Worm (Caenorhabditis elegans) whole organism, L2 larva: ENCODE data around the gene math-13.

Experiments
- F13H6.1 ChIP-seq: sonication (generic microtip); optimal IDR thresholded peaks from 2 replicates; lab custom pipeline; 2016; ENCODE audit warnings: missing genetic modification characterization, missing compliant biosample characterization
- R02D3.7 ChIP-seq: fragments of 150-350 bp; optimal IDR thresholded peaks from 2 replicates; lab custom pipeline; 2014; ENCODE audit warnings: missing biosample characterization, missing genetic modification characterization
- alr-1 ChIP-seq: fragments of 150-350 bp; optimal IDR thresholded peaks from 2 replicates; lab custom pipeline; 2014; ENCODE audit warnings: missing biosample characterization, missing genetic modification characterization
- aly-2 ChIP-seq: fragments of 150-350 bp; optimal IDR thresholded peaks from 2 replicates; lab custom pipeline; 2014; ENCODE audit warnings: missing biosample characterization, missing genetic modification characterization
- ama-1 ChIP-seq: fragments of 150-350 bp; optimal IDR thresholded peaks from 2 replicates; lab custom pipeline; 2018; ENCODE audit warnings: inconsistent platforms
- ceh-82 ChIP-seq: fragments of 150-350 bp; optimal IDR thresholded peaks from 2 replicates; lab custom pipeline; 2014; ENCODE audit warnings: missing biosample characterization, missing genetic modification characterization
- crh-2 ChIP-seq: sonication (generic microtip); optimal IDR thresholded peaks from 2 replicates; lab custom pipeline; 2017; ENCODE audit warnings: missing biosample characterization, missing genetic modification characterization
- dmd-4 ChIP-seq: sonication (generic microtip); optimal IDR thresholded peaks from 2 replicates; lab custom pipeline; 2017; ENCODE audit warnings: missing biosample characterization, missing genetic modification characterization
- egl-27 ChIP-seq: sonication (generic microtip); optimal IDR thresholded peaks from 3 replicates; lab custom pipeline; 2017; ENCODE audit warnings: missing biosample characterization, missing genetic modification reagents, missing genetic modification characterization
- elt-1 ChIP-seq: fragments of 150-350 bp; optimal IDR thresholded peaks from 2 replicates; lab custom pipeline; 2014; ENCODE audit warnings: missing biosample characterization, missing genetic modification characterization
- elt-3 ChIP-seq: sonication (generic microtip); optimal IDR thresholded peaks from 2 replicates; lab custom pipeline; 2017; ENCODE audit warnings: missing biosample characterization, missing genetic modification characterization
- fos-1 ChIP-seq: fragments of 150-350 bp; optimal IDR thresholded peaks from 2 replicates; lab custom pipeline; 2014; ENCODE audit warnings: missing biosample characterization, missing genetic modification characterization
- gmeb-1 ChIP-seq: fragments of 150-350 bp; optimal IDR thresholded peaks from 2 replicates; lab custom pipeline; 2014; ENCODE audit warnings: missing biosample characterization, missing genetic modification characterization
- lin-11 ChIP-seq: fragments of 150-350 bp; sonication (generic microtip); optimal IDR thresholded peaks from 2 replicates; lab custom pipeline; 2014; ENCODE audit warnings: missing biosample characterization, missing genetic modification characterization, inconsistent platforms, mixed read lengths
- lin-13 ChIP-seq: fragments of 150-350 bp; optimal IDR thresholded peaks from 2 replicates; lab custom pipeline; 2014; ENCODE audit warnings: missing biosample characterization, missing genetic modification reagents, missing genetic modification characterization
- lin-39 ChIP-seq: fragments of 150-350 bp; optimal IDR thresholded peaks from 2 replicates; lab custom pipeline; 2014; ENCODE audit warnings: missing biosample characterization, missing genetic modification reagents, missing genetic modification characterization
- mab-5 ChIP-seq: fragments of 150-350 bp; optimal IDR thresholded peaks from 2 replicates; lab custom pipeline; 2014; ENCODE audit warnings: missing biosample characterization, missing genetic modification characterization
- mbf-1 ChIP-seq: sonication (generic microtip); optimal IDR thresholded peaks from 2 replicates; lab custom pipeline; 2017; ENCODE audit warnings: missing biosample characterization, missing genetic modification characterization
- mdl-1 ChIP-seq, 2 experiments: fragments of 150-350 bp in 1 of 2; sonication (generic microtip) in 1 of 2; optimal IDR thresholded peaks; 2 replicates each; lab custom pipeline; 2017; ENCODE audit warnings: missing biosample characterization in 2 of 2, missing genetic modification characterization in 2 of 2
- nhr-11 ChIP-seq: fragments of 150-350 bp; optimal IDR thresholded peaks from 2 replicates; lab custom pipeline; 2014; ENCODE audit warnings: missing biosample characterization, missing genetic modification characterization
- nhr-12 ChIP-seq: fragments of 150-350 bp; optimal IDR thresholded peaks from 2 replicates; lab custom pipeline; 2014; ENCODE audit warnings: missing biosample characterization, missing genetic modification characterization
- nhr-21 ChIP-seq: fragments of 150-350 bp; optimal IDR thresholded peaks from 2 replicates; lab custom pipeline; 2014; ENCODE audit warnings: missing biosample characterization, missing genetic modification characterization
- nhr-23 ChIP-seq: fragments of 150-350 bp; optimal IDR thresholded peaks from 2 replicates; lab custom pipeline; 2014; ENCODE audit warnings: missing biosample characterization, missing genetic modification reagents, missing genetic modification characterization
- nhr-237 ChIP-seq: fragments of 150-350 bp; optimal IDR thresholded peaks from 2 replicates; lab custom pipeline; 2014; ENCODE audit warnings: missing biosample characterization, missing genetic modification characterization
- nhr-77 ChIP-seq: fragments of 150-350 bp; optimal IDR thresholded peaks from 2 replicates; lab custom pipeline; 2014; ENCODE audit warnings: missing biosample characterization, missing genetic modification characterization
- peb-1 ChIP-seq: fragments of 150-350 bp; optimal IDR thresholded peaks from 2 replicates; lab custom pipeline; 2014; ENCODE audit warnings: missing biosample characterization, missing genetic modification characterization
- sem-4 ChIP-seq: fragments of 150-350 bp; optimal IDR thresholded peaks from 2 replicates; lab custom pipeline; 2014; ENCODE audit warnings: missing biosample characterization, missing genetic modification reagents, missing genetic modification characterization
- skn-1 ChIP-seq: sonication (generic microtip); optimal IDR thresholded peaks from 2 replicates; lab custom pipeline; 2017; ENCODE audit warnings: missing biosample characterization, missing genetic modification characterization
- sma-3 ChIP-seq: sonication (generic microtip); optimal IDR thresholded peaks from 2 replicates; lab custom pipeline; 2016; ENCODE audit warnings: missing genetic modification reagents, missing genetic modification characterization, missing compliant biosample characterization
- sma-9 ChIP-seq, 2 experiments: fragments of 150-350 bp in 1 of 2; sonication (generic microtip) in 1 of 2; optimal IDR thresholded peaks; 2 replicates each; lab custom pipeline; 2014 to 2016; ENCODE audit warnings: missing genetic modification characterization in 2 of 2, mild to moderate bottlenecking in 1 of 2, missing biosample characterization in 1 of 2, missing compliant biosample characterization in 1 of 2, missing genetic modification reagents in 1 of 2, moderate library complexity in 1 of 2
- snpc-4 ChIP-seq: fragments of 150-350 bp; optimal IDR thresholded peaks from 2 replicates; lab custom pipeline; 2014; ENCODE audit warnings: missing biosample characterization, missing genetic modification characterization
- unc-39 ChIP-seq: fragments of 150-350 bp; optimal IDR thresholded peaks from 2 replicates; lab custom pipeline; 2014; ENCODE audit warnings: missing biosample characterization, missing genetic modification characterization
- unc-55 ChIP-seq: fragments of 150-350 bp; sonication (generic microtip); optimal IDR thresholded peaks from 3 replicates; lab custom pipeline; 2014; ENCODE audit warnings: missing biosample characterization, missing genetic modification reagents, missing genetic modification characterization
- unc-62 ChIP-seq: fragments of 150-350 bp; optimal IDR thresholded peaks from 2 replicates; lab custom pipeline; 2014; ENCODE audit warnings: missing biosample characterization, missing genetic modification reagents, missing genetic modification characterization
- zag-1 ChIP-seq: fragments of 150-350 bp; optimal IDR thresholded peaks from 2 replicates; lab custom pipeline; 2014; ENCODE audit warnings: missing biosample characterization, missing genetic modification characterization
- ztf-1 ChIP-seq: fragments of 200-800 bp; sonication (Bioruptor generic); conservative IDR thresholded peaks from 2 replicates; pipeline ENCODE4 v1.3.6; 2022; ENCODE audit warnings: missing genetic modification characterization, missing compliant biosample characterization
- ztf-4 ChIP-seq: fragments of 150-350 bp; optimal IDR thresholded peaks from 2 replicates; lab custom pipeline; 2014; ENCODE audit warnings: missing biosample characterization, missing genetic modification characterization

Gene math-13

DNA sequence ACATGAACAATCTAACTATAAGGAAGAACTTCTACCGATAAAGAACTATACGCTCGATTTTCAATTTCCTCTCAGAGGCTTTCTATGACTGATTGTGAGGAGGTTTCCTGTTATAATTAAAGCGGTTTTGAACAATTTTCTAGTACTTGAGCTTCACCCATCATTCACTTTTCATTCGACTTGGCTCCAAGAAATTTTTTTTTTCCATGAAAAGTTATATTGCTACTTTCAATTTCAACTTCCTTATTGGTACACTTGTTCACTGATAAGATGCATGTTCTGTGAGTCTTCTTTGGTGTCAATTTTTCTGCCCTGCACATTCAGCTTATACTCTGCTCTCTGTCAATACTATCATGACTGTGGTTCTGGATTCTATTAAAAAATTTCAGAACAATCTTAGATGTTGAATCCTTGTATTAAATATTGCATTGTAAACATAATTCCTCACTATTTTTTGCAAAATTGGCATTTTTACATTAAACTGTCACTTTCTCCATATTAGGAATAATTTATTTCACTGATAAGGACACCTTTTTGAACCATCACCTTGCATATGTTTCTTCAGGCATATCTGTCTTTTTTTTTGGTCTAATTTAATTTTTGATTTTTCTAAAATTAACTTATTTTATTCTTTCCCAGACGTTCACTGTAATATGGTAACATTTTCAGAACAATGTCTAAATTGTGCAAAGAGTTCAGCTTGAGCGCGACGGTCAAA lies 4.7 kb upstream of the math-13 start, which contains the start of gene math-10:
Gene math-10 (plus strand): TSS at position 668 of the 718 bp plus-strand sequence.
- TF ChIP-seq mbf-1 (tag; lab: Kevin White, UChicago), result no peak
- TF ChIP-seq fos-1 (tag; lab: Kevin White, UChicago), result peak; percentile 24
- no peak for TF ChIP-seq sma-9 (GFP tag; optimal IDR thresholded peaks at IDR 0.05; lab: Kevin White, UChicago)
- no peak for TF ChIP-seq sma-9 (tag; optimal IDR thresholded peaks at IDR 0.05; lab: Kevin White, UChicago)
- TF ChIP-seq ztf-4 (tag; lab: Kevin White, UChicago), result no peak
- no peak for TF ChIP-seq unc-55 (GFP tag; lab: Kevin White, UChicago)
- no peak for TF ChIP-seq nhr-12 (tag; lab: Kevin White, UChicago)
- no peak for TF ChIP-seq nhr-21 (tag; lab: Kevin White, UChicago)
- no peak for TF ChIP-seq peb-1 (tag; lab: Kevin White, UChicago)
- no peak for TF ChIP-seq elt-1
- no peak for TF ChIP-seq elt-3 (tag; lab: Kevin White, UChicago)
- TF ChIP-seq unc-62 (GFP tag; lab: Kevin White, UChicago), result no peak
- TF ChIP-seq mdl-1 (tag; optimal IDR thresholded peaks at IDR 0.05; lab: Kevin White, UChicago), result no peak
- TF ChIP-seq snpc-4 (tag; lab: Kevin White, UChicago), result no peak
- TF ChIP-seq F13H6.1 (tag; lab: Kevin White, UChicago), result no peak
- peak; percentile 7 for TF ChIP-seq crh-2 (tag; lab: Kevin White, UChicago)
- TF ChIP-seq nhr-11 (tag; lab: Kevin White, UChicago), result no peak

DNA sequence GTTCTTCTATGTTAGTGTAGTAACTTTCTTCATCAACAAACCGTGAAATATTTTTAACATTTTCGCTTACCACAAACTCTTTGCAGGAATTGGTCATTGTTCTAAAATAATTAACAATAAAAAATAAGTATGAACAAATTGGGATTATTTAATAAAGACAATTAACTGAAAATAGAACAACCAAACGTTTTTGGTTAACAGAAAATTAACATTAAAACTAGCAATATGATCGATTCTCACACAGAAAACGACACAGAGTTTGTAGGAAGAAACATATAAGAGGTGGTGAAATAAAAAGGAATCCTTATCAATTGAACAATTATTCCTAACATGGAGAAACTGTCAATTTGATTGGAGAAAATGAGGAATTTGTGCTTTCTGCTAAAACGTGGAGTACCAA lies 2.9 kb downstream of the math-13 start, which contains the start of gene math-16:
Gene math-16 (minus strand): TSS at position 101 of the 400 bp plus-strand sequence.
- no peak for TF ChIP-seq sem-4 (tag; lab: Kevin White, UChicago)
- no peak for TF ChIP-seq sma-3 (GFP tag; lab: Kevin White, UChicago)
- no peak for TF ChIP-seq aly-2
- TF ChIP-seq nhr-12 (tag; lab: Kevin White, UChicago), result no peak
- TF ChIP-seq ztf-1, result no peak
- TF ChIP-seq dmd-4, result no peak
- no peak for TF ChIP-seq nhr-21 (tag; lab: Kevin White, UChicago)
- TF ChIP-seq alr-1, result no peak
- TF ChIP-seq mab-5, result no peak
- TF ChIP-seq zag-1 (tag; lab: Kevin White, UChicago), result no peak
- TF ChIP-seq ceh-82, result no peak
- TF ChIP-seq R02D3.7 (tag; lab: Kevin White, UChicago), result no peak
- no peak for TF ChIP-seq ama-1 (lab: Kevin White, UChicago)
- no peak for TF ChIP-seq nhr-23 (tag; lab: Kevin White, UChicago)

DNA sequence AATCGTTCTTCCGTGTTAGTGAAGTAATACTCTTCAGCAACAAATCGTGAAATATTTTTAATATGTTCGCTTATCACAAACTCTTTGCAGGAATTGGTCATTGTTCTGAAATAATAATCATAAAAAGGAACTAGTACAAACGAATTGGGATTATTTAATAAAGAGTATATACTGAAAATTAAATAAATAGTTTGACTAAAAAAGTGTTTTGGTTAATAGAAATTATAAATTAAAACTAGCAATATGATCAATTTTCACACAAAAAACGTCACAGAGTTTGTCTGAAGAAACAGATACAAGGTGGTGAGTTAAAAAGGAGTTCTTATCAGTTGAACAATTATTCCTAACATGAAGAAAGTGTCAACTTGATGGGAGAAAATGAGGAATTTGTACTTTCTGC lies 6.9 kb downstream of the math-13 start, which contains the start of gene math-5:
Gene math-5 (minus strand): TSS at position 101 of the 400 bp plus-strand sequence.
- no peak for TF ChIP-seq gmeb-1
- no peak for TF ChIP-seq skn-1 (tag; lab: Kevin White, UChicago)
- TF ChIP-seq egl-27 (tag; lab: Kevin White, UChicago), result no peak
- TF ChIP-seq mab-5, result no peak
- no peak for TF ChIP-seq unc-39 (tag; lab: Kevin White, UChicago)
- TF ChIP-seq nhr-77 (tag; lab: Kevin White, UChicago), result no peak
- no peak for TF ChIP-seq nhr-237 (tag; lab: Kevin White, UChicago)
- no peak for TF ChIP-seq lin-39 (tag; lab: Kevin White, UChicago)
- TF ChIP-seq fos-1 (tag; lab: Kevin White, UChicago), result no peak
- no peak for TF ChIP-seq R02D3.7 (tag; lab: Kevin White, UChicago)
- no peak for TF ChIP-seq nhr-23 (tag; lab: Kevin White, UChicago)
- no peak for TF ChIP-seq elt-3 (tag; lab: Kevin White, UChicago)
- TF ChIP-seq lin-11 (tag; lab: Kevin White, UChicago), result no peak

DNA sequence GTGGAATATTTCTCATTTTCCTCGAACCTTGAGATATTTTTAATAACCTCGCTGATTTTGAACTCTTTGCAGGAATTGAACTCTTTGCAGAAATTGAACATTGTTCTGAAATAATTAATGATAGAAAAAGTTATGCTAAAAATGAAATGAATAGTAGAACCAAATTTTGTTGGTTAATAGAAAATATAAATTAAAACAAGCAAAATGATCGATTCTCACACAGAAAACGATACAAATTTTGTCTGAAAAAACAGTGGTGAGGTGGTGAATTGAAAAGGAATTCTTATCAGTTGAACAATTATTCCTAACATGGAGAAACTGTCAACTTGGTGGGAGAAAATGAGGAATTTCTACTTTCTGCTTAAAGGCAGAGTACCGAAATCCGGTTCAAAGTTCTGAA lies 8.9 kb downstream of the math-13 start, which contains the start of gene math-6:
Gene math-6 (minus strand): TSS at position 101 of the 400 bp plus-strand sequence.
- TF ChIP-seq lin-13, result no peak
- TF ChIP-seq, all 48 proteins: peak for 0
